Fruit fly (Drosophila melanogaster) whole organism, embryonic: ENCODE data around the gene Cad74A.
A peak's percentile ranks its signal among the peaks of the same experiment; 100 is the strongest.

Source experiments
- Atf6 ChIP-seq: fragments of 200-800 bp; sonication (Bioruptor generic); IDR thresholded peaks from 2 replicates; pipeline ENCODE4 v1.3.6; 2022; ENCODE audit warnings: missing biosample characterization, missing genetic modification characterization
- BEAF-32 ChIP-seq: fragments of 200-800 bp; sonication (Bioruptor generic); optimal IDR thresholded peaks from 3 replicates; lab custom pipeline; 2017; ENCODE audit warnings: missing biosample characterization, missing genetic modification characterization, mild to moderate bottlenecking, moderate library complexity, missing genetic modification reagents
- Blimp-1 ChIP-seq: fragments of 200-800 bp; sonication (Bioruptor generic); optimal IDR thresholded peaks from 3 replicates; lab custom pipeline; 2018; ENCODE audit warnings: missing biosample characterization, missing genetic modification characterization, mild to moderate bottlenecking, moderate library complexity, missing genetic modification reagents
- CG10321 ChIP-seq: fragments of 200-800 bp; sonication (Bioruptor generic); IDR thresholded peaks from 2 replicates; pipeline ENCODE4 v1.3.6; 2022; ENCODE audit warnings: missing biosample characterization, missing genetic modification characterization
- CG11723 ChIP-seq: fragments of 200-800 bp; sonication (Bioruptor generic); optimal IDR thresholded peaks from 2 replicates; lab custom pipeline; 2017; ENCODE audit warnings: missing biosample characterization, mild to moderate bottlenecking, missing genetic modification characterization
- CG12071 ChIP-seq: fragments of 200-800 bp; sonication (Bioruptor generic); optimal IDR thresholded peaks from 3 replicates; lab custom pipeline; 2018; ENCODE audit warnings: missing biosample characterization, mild to moderate bottlenecking, missing genetic modification characterization
- CG12391 ChIP-seq: fragments of 200-800 bp; sonication (Bioruptor generic); optimal IDR thresholded peaks from 3 replicates; lab custom pipeline; 2018; ENCODE audit warnings: missing biosample characterization, mild to moderate bottlenecking, missing genetic modification characterization, moderate library complexity
- CG15479 ChIP-seq: fragments of 200-800 bp; sonication (Bioruptor generic); optimal IDR thresholded peaks from 3 replicates; lab custom pipeline; 2019; ENCODE audit warnings: missing biosample characterization, mild to moderate bottlenecking, missing genetic modification characterization, moderate library complexity
- CG15696 ChIP-seq: fragments of 200-800 bp; sonication (Bioruptor generic); optimal IDR thresholded peaks from 2 replicates; lab custom pipeline; 2019; ENCODE audit warnings: missing biosample characterization, mild to moderate bottlenecking, missing genetic modification characterization, moderate library complexity
- CG17568 ChIP-seq: fragments of 200-800 bp; sonication (Bioruptor generic); optimal IDR thresholded peaks from 2 replicates; lab custom pipeline; 2018; ENCODE audit warnings: missing biosample characterization, mild to moderate bottlenecking, missing genetic modification characterization, moderate library complexity
- CG1792 ChIP-seq: fragments of 200-800 bp; sonication (Bioruptor generic); optimal IDR thresholded peaks from 2 replicates; lab custom pipeline; 2016; ENCODE audit warnings: missing biosample characterization, missing genetic modification characterization
- CG31388 ChIP-seq: fragments of 200-800 bp; sonication (Bioruptor generic); optimal IDR thresholded peaks from 2 replicates; lab custom pipeline; 2016; ENCODE audit warnings: missing biosample characterization, missing genetic modification characterization
- CG34224 ChIP-seq: fragments of 200-800 bp; sonication (Bioruptor generic); IDR thresholded peaks from 3 replicates; pipeline ENCODE4 v1.3.6; 2022; ENCODE audit warnings: missing biosample characterization, missing genetic modification characterization; ENCODE audit not compliant: partially characterized antibody
- CG34422 ChIP-seq: fragments of 200-800 bp; sonication (Bioruptor generic); IDR thresholded peaks from 3 replicates; pipeline ENCODE4 v1.3.6; 2022; ENCODE audit warnings: missing biosample characterization, missing genetic modification characterization
- CG4282 ChIP-seq: fragments of 200-800 bp; sonication (Bioruptor generic); optimal IDR thresholded peaks from 2 replicates; lab custom pipeline; 2016; ENCODE audit warnings: missing biosample characterization, missing genetic modification characterization
- CG4404 ChIP-seq: fragments of 200-800 bp; sonication (Bioruptor generic); IDR thresholded peaks from 2 replicates; pipeline ENCODE4 v1.3.6; 2022; ENCODE audit warnings: missing biosample characterization, missing genetic modification characterization
- CG4617 ChIP-seq: fragments of 200-800 bp; sonication (Bioruptor generic); optimal IDR thresholded peaks from 3 replicates; lab custom pipeline; 2016; ENCODE audit warnings: missing biosample characterization, missing genetic modification characterization, borderline replicate concordance
- CG7357 ChIP-seq: fragments of 200-800 bp; sonication (Bioruptor generic); IDR thresholded peaks from 3 replicates; pipeline ENCODE4 v1.3.6; 2022; ENCODE audit warnings: missing biosample characterization, missing genetic modification characterization
- CG7963 ChIP-seq: fragments of 200-800 bp; sonication (Bioruptor generic); IDR thresholded peaks from 3 replicates; pipeline ENCODE4 v1.3.6; 2022; ENCODE audit warnings: missing biosample characterization, missing genetic modification characterization; ENCODE audit not compliant: partially characterized antibody
- CG8765 ChIP-seq: fragments of 200-800 bp; sonication (Bioruptor generic); IDR thresholded peaks from 2 replicates; pipeline ENCODE4 v1.3.6; 2022; ENCODE audit warnings: missing biosample characterization, missing genetic modification characterization
- D ChIP-seq, 2 experiments: fragments of 200-800 bp in 1 of 2; fragments of >200 bp in 1 of 2; sonication (Bioruptor generic) in 1 of 2; optimal IDR thresholded peaks; 2 replicates in 1 of 2; 3 replicates in 1 of 2; lab custom pipeline; 2017; ENCODE audit warnings: mild to moderate bottlenecking in 1 of 2, missing biosample characterization in 1 of 2, missing genetic modification characterization in 1 of 2, missing genetic modification reagents in 1 of 2
- Elba2 ChIP-seq: fragments of 200-800 bp; sonication (Bioruptor generic); optimal IDR thresholded peaks from 3 replicates; lab custom pipeline; 2016; ENCODE audit warnings: missing biosample characterization, missing genetic modification characterization
- Ets65A ChIP-seq: fragments of 200-800 bp; sonication (Bioruptor generic); peaks from one replicate; lab custom pipeline; 2016; ENCODE audit warnings: missing biosample characterization, missing genetic modification characterization
- Lpt ChIP-seq: fragments of >200 bp; optimal IDR thresholded peaks from 2 replicates; lab custom pipeline; 2018; ENCODE audit warnings: missing biosample characterization, missing genetic modification characterization
- Med ChIP-seq: fragments of 200-800 bp; sonication (Bioruptor generic); peaks from one replicate; lab custom pipeline; 2016; ENCODE audit warnings: missing biosample characterization, missing genetic modification characterization, mild to moderate bottlenecking, inconsistent platforms, moderate library complexity
- Oli ChIP-seq: fragments of 200-800 bp; sonication (Bioruptor generic); optimal IDR thresholded peaks from 2 replicates; lab custom pipeline; 2018; ENCODE audit warnings: missing biosample characterization, mild to moderate bottlenecking, missing genetic modification characterization, moderate library complexity
- Sox100B ChIP-seq: fragments of 200-800 bp; sonication (Bioruptor generic); optimal IDR thresholded peaks from 3 replicates; lab custom pipeline; 2018; ENCODE audit warnings: missing biosample characterization, mild to moderate bottlenecking, missing genetic modification characterization
- abd-A ChIP-seq: fragments of 200-800 bp; sonication (Bioruptor generic); optimal IDR thresholded peaks from 3 replicates; lab custom pipeline; 2019; ENCODE audit warnings: missing biosample characterization, mild to moderate bottlenecking, missing genetic modification characterization, moderate library complexity
- az2 ChIP-seq: fragments of 200-800 bp; sonication (Bioruptor generic); optimal IDR thresholded peaks from 3 replicates; lab custom pipeline; 2016; ENCODE audit warnings: missing biosample characterization, missing genetic modification characterization
- caup ChIP-seq: fragments of 200-800 bp; sonication (Bioruptor generic); optimal IDR thresholded peaks from 3 replicates; lab custom pipeline; 2017; ENCODE audit warnings: missing biosample characterization, mild to moderate bottlenecking, missing genetic modification characterization, moderate library complexity; ENCODE audit not compliant: severe bottlenecking
- dpn ChIP-seq, 2 experiments: fragments of 200-800 bp; sonication (Bioruptor generic); optimal IDR thresholded peaks; 3 replicates each; lab custom pipeline; 2016; ENCODE audit warnings: missing biosample characterization in 2 of 2, missing genetic modification characterization in 2 of 2
- gce ChIP-seq: fragments of 200-800 bp; sonication (Bioruptor generic); IDR thresholded peaks from 3 replicates; pipeline ENCODE4 v1.3.6; 2022; ENCODE audit warnings: missing biosample characterization, missing genetic modification characterization
- insv ChIP-seq, 2 experiments: fragments of 200-800 bp; sonication (Bioruptor generic); optimal IDR thresholded peaks; 3 replicates each; lab custom pipeline; 2016 to 2018; ENCODE audit warnings: missing biosample characterization in 2 of 2, missing genetic modification characterization in 2 of 2
- kay ChIP-seq: fragments of 200-800 bp; sonication (Bioruptor generic); optimal IDR thresholded peaks from 2 replicates; lab custom pipeline; 2016; ENCODE audit warnings: missing biosample characterization, missing genetic modification characterization
- mirr ChIP-seq: fragments of 200-800 bp; sonication (Bioruptor generic); optimal IDR thresholded peaks from 3 replicates; lab custom pipeline; 2018; ENCODE audit warnings: missing biosample characterization, mild to moderate bottlenecking, missing genetic modification characterization
- pros ChIP-seq: fragments of 200-800 bp; sonication (Bioruptor generic); optimal IDR thresholded peaks from 3 replicates; lab custom pipeline; 2019; ENCODE audit warnings: missing biosample characterization, mild to moderate bottlenecking, missing genetic modification characterization, moderate library complexity
- rib ChIP-seq: fragments of 200-800 bp; sonication (Bioruptor generic); IDR thresholded peaks from 2 replicates; pipeline ENCODE4 v1.3.6; 2022; ENCODE audit warnings: missing biosample characterization, missing genetic modification characterization
- sens ChIP-seq: fragments of 200-800 bp; sonication (Bioruptor generic); peaks from one replicate; lab custom pipeline; 2016; ENCODE audit warnings: missing biosample characterization, missing genetic modification characterization
- so ChIP-seq: fragments of 200-800 bp; sonication (Bioruptor generic); IDR thresholded peaks from 3 replicates; pipeline ENCODE4 v1.3.6; 2022; ENCODE audit warnings: missing biosample characterization, missing genetic modification characterization
- tll ChIP-seq, 2 experiments: fragments of 200-800 bp in 1 of 2; fragments of >200 bp in 1 of 2; sonication (Bioruptor generic) in 1 of 2; optimal IDR thresholded peaks; 2 replicates each; lab custom pipeline; 2017 to 2019; ENCODE audit warnings: missing biosample characterization in 2 of 2, missing genetic modification characterization in 2 of 2, mild to moderate bottlenecking in 1 of 2, moderate library complexity in 1 of 2
- vnd ChIP-seq: fragments of 200-800 bp; sonication (Bioruptor generic); IDR thresholded peaks from 3 replicates; pipeline ENCODE4 v1.3.6; 2022; ENCODE audit warnings: missing biosample characterization, missing genetic modification characterization; ENCODE audit not compliant: partially characterized antibody
- vvl ChIP-seq: fragments of 200-800 bp; sonication (Bioruptor generic); IDR thresholded peaks from 2 replicates; pipeline ENCODE4 v1.3.6; 2022; ENCODE audit warnings: missing biosample characterization, missing genetic modification characterization
- zen ChIP-seq: fragments of 200-800 bp; sonication (Bioruptor generic); optimal IDR thresholded peaks from 3 replicates; lab custom pipeline; 2018; ENCODE audit warnings: missing biosample characterization, mild to moderate bottlenecking, missing genetic modification characterization, moderate library complexity

Cad74A gene

dm6 chr3L:17415967-17416749 lies 36.8 kb upstream of the Cad74A start (continued):
- peak; percentile 9 for TF ChIP-seq Oli (tag; lab: Kevin White, UChicago)
- no peak for TF ChIP-seq CG12071 (GFP tag; lab: Kevin White, UChicago)
- TF ChIP-seq CG10321 (GFP tag; lab: Robert Waterston, UW) = no peak
- peak; percentile 90 for TF ChIP-seq CG15696 (tag; lab: Kevin White, UChicago)

- no peak for TF ChIP-seq Sox100B (GFP tag; lab: Kevin White, UChicago)
- no peak for TF ChIP-seq rib (GFP tag; lab: Robert Waterston, UW)
- no peak for TF ChIP-seq caup (GFP tag; lab: Kevin White, UChicago)
- TF ChIP-seq Med = peak; percentile 54
- no peak for TF ChIP-seq az2 (GFP tag; lab: Kevin White, UChicago)
- no peak for TF ChIP-seq CG7357
- no peak for TF ChIP-seq CG12391 (tag; lab: Kevin White, UChicago)
- TF ChIP-seq vvl (GFP tag; lab: Robert Waterston, UW) = 0 out of 2 replicates have a peak, but pooled peaks have one; percentile 8
- TF ChIP-seq CG1792 (GFP tag; lab: Kevin White, UChicago) = no peak
- no peak for TF ChIP-seq Lpt (GFP tag; lab: Kevin White, UChicago)
- TF ChIP-seq sens (GFP tag; lab: Kevin White, UChicago) = peak; percentile 54
- TF ChIP-seq CG34224 (GFP tag; lab: Robert Waterston, UW) = no peak
- TF ChIP-seq CG7963 (GFP tag; lab: Robert Waterston, UW) = no peak
- 0 out of 2 replicates have a peak, but pooled peaks have one; percentile 7 for TF ChIP-seq CG4404 (GFP tag; lab: Robert Waterston, UW)
- TF ChIP-seq zen = peak; percentile 53
- TF ChIP-seq Atf6 = no peak
- no peak for TF ChIP-seq CG4282
- peak; percentile 39 for TF ChIP-seq Ets65A (GFP tag; lab: Kevin White, UChicago)
- TF ChIP-seq CG11723 = no peak
Observed at dm6 chr3L:17412146-17412545, 32.8 kb upstream of the Cad74A start.

- no peak for TF ChIP-seq caup (GFP tag; lab: Kevin White, UChicago)
- TF ChIP-seq kay (GFP tag; lab: Kevin White, UChicago) = no peak
- TF ChIP-seq CG34422 (GFP tag; lab: Robert Waterston, UW) = no peak
- TF ChIP-seq dpn (GFP tag; optimal IDR thresholded peaks at IDR 0.05; lab: Kevin White, UChicago) = no peak
- TF ChIP-seq so (GFP tag; lab: Robert Waterston, UW) = no peak
- TF ChIP-seq CG15479 (GFP tag; lab: Kevin White, UChicago) = peak; percentile 64
- peak; percentile 4 for TF ChIP-seq mirr (GFP tag; lab: Kevin White, UChicago)
Observed at dm6 chr3L:17411273-17411672, 31.9 kb upstream of the Cad74A start.

- TF ChIP-seq CG8765 (GFP tag; lab: Robert Waterston, UW) = no peak
- TF ChIP-seq tll (GFP tag; optimal IDR thresholded peaks at IDR 0.05; lab: Kevin White, UChicago) = peak in 1 of 2 experiments; percentile 82
- TF ChIP-seq Blimp-1 (GFP tag; lab: Kevin White, UChicago) = no peak
- peak; percentile 22 for TF ChIP-seq abd-A (tag; lab: Kevin White, UChicago)
- peak; percentile 55 for TF ChIP-seq pros (GFP tag; lab: Kevin White, UChicago)
- TF ChIP-seq CG4617 = no peak
- no peak for TF ChIP-seq gce (GFP tag; lab: Robert Waterston, UW)
- peak; percentile 83 for TF ChIP-seq Elba2 (GFP tag; lab: Kevin White, UChicago)
- peak; percentile 69 for TF ChIP-seq D (optimal IDR thresholded peaks at IDR 0.05; lab: Kevin White, UChicago)
- no peak for TF ChIP-seq D (GFP tag; optimal IDR thresholded peaks at IDR 0.05; lab: Kevin White, UChicago)
- no peak for TF ChIP-seq CG17568
- TF ChIP-seq CG31388 (GFP tag; lab: Kevin White, UChicago) = no peak
- peak in 1 of 2 experiments; percentile 69 for TF ChIP-seq insv (GFP tag; optimal IDR thresholded peaks at IDR 0.05; lab: Kevin White, UChicago)
- TF ChIP-seq vnd = no peak
- TF ChIP-seq BEAF-32 (GFP tag; lab: Kevin White, UChicago) = no peak
- TF ChIP-seq vvl (GFP tag; lab: Robert Waterston, UW) = 0 out of 2 replicates have a peak, but pooled peaks have one; percentile 2
Observed at dm6 chr3L:17407480-17408093, 28.3 kb upstream of the Cad74A start.
